Worm (Caenorhabditis elegans) whole organism, L2 larva: Measurements from ENCODE around the gene srh-133.

Source experiments
- C34F6.9 ChIP-seq: fragments of 150-350 bp; optimal IDR thresholded peaks from 2 replicates; lab custom pipeline; 2014; ENCODE audit warnings: missing biosample characterization, missing genetic modification characterization
- ama-1 ChIP-seq: fragments of 150-350 bp; optimal IDR thresholded peaks from 2 replicates; lab custom pipeline; 2018; ENCODE audit warnings: inconsistent platforms
- blmp-1 ChIP-seq: sonication (generic microtip); optimal IDR thresholded peaks from 2 replicates; lab custom pipeline; 2017; ENCODE audit warnings: missing genetic modification characterization, mild to moderate bottlenecking, missing compliant biosample characterization, antibody characterized with exemption, moderate library complexity; ENCODE audit not compliant: insufficient read depth
- ceh-16 ChIP-seq: fragments of 150-350 bp; optimal IDR thresholded peaks from 2 replicates; lab custom pipeline; 2014; ENCODE audit warnings: missing biosample characterization, missing genetic modification characterization
- ceh-82 ChIP-seq: fragments of 150-350 bp; optimal IDR thresholded peaks from 2 replicates; lab custom pipeline; 2014; ENCODE audit warnings: missing biosample characterization, missing genetic modification characterization
- crh-2 ChIP-seq: sonication (generic microtip); optimal IDR thresholded peaks from 2 replicates; lab custom pipeline; 2017; ENCODE audit warnings: missing biosample characterization, missing genetic modification characterization
- dmd-4 ChIP-seq: sonication (generic microtip); optimal IDR thresholded peaks from 2 replicates; lab custom pipeline; 2017; ENCODE audit warnings: missing biosample characterization, missing genetic modification characterization
- fos-1 ChIP-seq: fragments of 150-350 bp; optimal IDR thresholded peaks from 2 replicates; lab custom pipeline; 2014; ENCODE audit warnings: missing biosample characterization, missing genetic modification characterization
- lin-11 ChIP-seq: fragments of 150-350 bp; sonication (generic microtip); optimal IDR thresholded peaks from 2 replicates; lab custom pipeline; 2014; ENCODE audit warnings: missing biosample characterization, missing genetic modification characterization, inconsistent platforms, mixed read lengths
- mbf-1 ChIP-seq: sonication (generic microtip); optimal IDR thresholded peaks from 2 replicates; lab custom pipeline; 2017; ENCODE audit warnings: missing biosample characterization, missing genetic modification characterization
- mdl-1 ChIP-seq, 2 experiments: fragments of 150-350 bp in 1 of 2; sonication (generic microtip) in 1 of 2; optimal IDR thresholded peaks; 2 replicates each; lab custom pipeline; 2017; ENCODE audit warnings: missing biosample characterization in 2 of 2, missing genetic modification characterization in 2 of 2
- nhr-129 ChIP-seq: fragments of 150-350 bp; optimal IDR thresholded peaks from 2 replicates; lab custom pipeline; 2014; ENCODE audit warnings: missing biosample characterization, missing genetic modification characterization
- nhr-21 ChIP-seq: fragments of 150-350 bp; optimal IDR thresholded peaks from 2 replicates; lab custom pipeline; 2014; ENCODE audit warnings: missing biosample characterization, missing genetic modification characterization
- sma-3 ChIP-seq: sonication (generic microtip); optimal IDR thresholded peaks from 2 replicates; lab custom pipeline; 2016; ENCODE audit warnings: missing genetic modification reagents, missing genetic modification characterization, missing compliant biosample characterization
- unc-39 ChIP-seq: fragments of 150-350 bp; optimal IDR thresholded peaks from 2 replicates; lab custom pipeline; 2014; ENCODE audit warnings: missing biosample characterization, missing genetic modification characterization
- unc-55 ChIP-seq: fragments of 150-350 bp; sonication (generic microtip); optimal IDR thresholded peaks from 3 replicates; lab custom pipeline; 2014; ENCODE audit warnings: missing biosample characterization, missing genetic modification reagents, missing genetic modification characterization
- zag-1 ChIP-seq: fragments of 150-350 bp; optimal IDR thresholded peaks from 2 replicates; lab custom pipeline; 2014; ENCODE audit warnings: missing biosample characterization, missing genetic modification characterization
- ztf-11 ChIP-seq: sonication (generic microtip); optimal IDR thresholded peaks from 2 replicates; lab custom pipeline; 2017; ENCODE audit warnings: missing biosample characterization, missing genetic modification characterization

srh-133 gene

DNA sequence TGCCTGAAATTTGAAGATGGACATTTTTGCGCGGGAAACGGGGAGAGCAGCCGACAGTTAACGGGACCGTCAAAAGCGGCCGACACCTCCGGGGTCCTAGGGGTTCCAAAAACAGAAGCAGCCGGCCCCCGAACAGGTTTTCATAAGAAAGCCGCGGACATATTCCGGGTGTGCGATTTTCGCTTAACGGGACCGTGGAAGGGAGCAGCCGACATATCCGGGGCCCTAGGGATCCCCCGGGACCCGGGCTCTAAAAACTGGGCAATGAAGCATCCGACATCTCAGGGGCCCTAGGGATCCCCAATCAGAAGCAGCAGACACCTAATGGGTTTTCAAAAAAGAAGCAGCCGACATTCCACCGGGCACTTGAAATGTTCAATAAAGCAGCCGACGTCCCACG is 51.5 kb downstream of the srh-133 start:
- TF ChIP-seq ama-1 (lab: Kevin White, UChicago) (no peak), ztf-11 (tag; lab: Kevin White, UChicago) (no peak), dmd-4 (tag; lab: Kevin White, UChicago) (no peak), ceh-82 (tag; lab: Kevin White, UChicago) (no peak), sma-3 (GFP tag; lab: Kevin White, UChicago) (no peak), blmp-1 (no peak), ceh-16 (no peak), nhr-21 (no peak), mbf-1 (no peak), lin-11 (tag; lab: Kevin White, UChicago) (no peak), crh-2 (tag; lab: Kevin White, UChicago) (no peak), unc-55 (GFP tag; lab: Kevin White, UChicago) (no peak), unc-39 (tag; lab: Kevin White, UChicago) (no peak), mdl-1 (tag; optimal IDR thresholded peaks at IDR 0.05; lab: Kevin White, UChicago) (no peak), zag-1 (no peak), nhr-129 (no peak), fos-1 (tag; lab: Kevin White, UChicago) (no peak), C34F6.9 (no peak)
